Worm (Caenorhabditis elegans) whole organism, L2 larva: ENCODE results near the gene T22C8.3.

Source experiments
- ZK546.5 ChIP-seq: sonication (generic microtip); optimal IDR thresholded peaks from 2 replicates; lab custom pipeline; 2017; ENCODE audit warnings: missing biosample characterization, missing genetic modification characterization
- ama-1 ChIP-seq: fragments of 150-350 bp; optimal IDR thresholded peaks from 2 replicates; lab custom pipeline; 2018; ENCODE audit warnings: inconsistent platforms
- fos-1 ChIP-seq: fragments of 150-350 bp; optimal IDR thresholded peaks from 2 replicates; lab custom pipeline; 2014; ENCODE audit warnings: missing biosample characterization, missing genetic modification characterization
- gmeb-1 ChIP-seq: fragments of 150-350 bp; optimal IDR thresholded peaks from 2 replicates; lab custom pipeline; 2014; ENCODE audit warnings: missing biosample characterization, missing genetic modification characterization
- lin-13 ChIP-seq: fragments of 150-350 bp; optimal IDR thresholded peaks from 2 replicates; lab custom pipeline; 2014; ENCODE audit warnings: missing biosample characterization, missing genetic modification reagents, missing genetic modification characterization
- lin-39 ChIP-seq: fragments of 150-350 bp; optimal IDR thresholded peaks from 2 replicates; lab custom pipeline; 2014; ENCODE audit warnings: missing biosample characterization, missing genetic modification reagents, missing genetic modification characterization
- mab-5 ChIP-seq: fragments of 150-350 bp; optimal IDR thresholded peaks from 2 replicates; lab custom pipeline; 2014; ENCODE audit warnings: missing biosample characterization, missing genetic modification characterization
- mbf-1 ChIP-seq: sonication (generic microtip); optimal IDR thresholded peaks from 2 replicates; lab custom pipeline; 2017; ENCODE audit warnings: missing biosample characterization, missing genetic modification characterization
- mdl-1 ChIP-seq, 2 experiments: fragments of 150-350 bp in 1 of 2; sonication (generic microtip) in 1 of 2; optimal IDR thresholded peaks; 2 replicates each; lab custom pipeline; 2017; ENCODE audit warnings: missing biosample characterization in 2 of 2, missing genetic modification characterization in 2 of 2
- nhr-12 ChIP-seq: fragments of 150-350 bp; optimal IDR thresholded peaks from 2 replicates; lab custom pipeline; 2014; ENCODE audit warnings: missing biosample characterization, missing genetic modification characterization
- nhr-23 ChIP-seq: fragments of 150-350 bp; optimal IDR thresholded peaks from 2 replicates; lab custom pipeline; 2014; ENCODE audit warnings: missing biosample characterization, missing genetic modification reagents, missing genetic modification characterization
- nhr-6 ChIP-seq: fragments of 150-350 bp; optimal IDR thresholded peaks from 2 replicates; lab custom pipeline; 2014; ENCODE audit warnings: missing biosample characterization, missing genetic modification characterization
- peb-1 ChIP-seq: fragments of 150-350 bp; optimal IDR thresholded peaks from 2 replicates; lab custom pipeline; 2014; ENCODE audit warnings: missing biosample characterization, missing genetic modification characterization
- skn-1 ChIP-seq: sonication (generic microtip); optimal IDR thresholded peaks from 2 replicates; lab custom pipeline; 2017; ENCODE audit warnings: missing biosample characterization, missing genetic modification characterization

DNA sequence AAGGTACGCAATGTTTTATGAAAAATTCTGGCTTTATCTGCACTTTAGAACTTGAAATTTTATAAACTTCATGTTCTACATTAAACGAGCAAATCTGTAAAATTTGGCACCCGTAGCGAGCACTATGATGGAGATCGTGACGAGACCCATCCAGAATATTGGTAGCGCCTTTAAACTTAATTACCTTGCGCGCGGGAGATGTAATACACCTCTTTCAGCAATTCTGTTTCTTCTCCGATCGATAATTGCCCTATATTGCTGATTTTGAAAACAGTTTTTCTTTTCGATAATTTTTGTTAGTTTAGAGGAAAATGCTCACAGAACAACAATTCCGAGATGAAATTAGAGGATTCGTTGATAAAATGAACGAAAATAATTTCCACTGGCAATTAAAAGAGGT, 37.1 kb upstream of the T22C8.3 start, which contains the start of gene atg-10:
- TF ChIP-seq ama-1 (lab: Kevin White, UChicago) (no peak), nhr-12 (tag; lab: Kevin White, UChicago) (no peak), nhr-23 (no peak), ZK546.5 (no peak), lin-39 (tag; lab: Kevin White, UChicago) (no peak), peb-1 (no peak), mab-5 (no peak), mbf-1 (tag; lab: Kevin White, UChicago) (no peak), nhr-6 (no peak), gmeb-1 (tag; lab: Kevin White, UChicago) (no peak), skn-1 (tag; lab: Kevin White, UChicago) (no peak), mdl-1 (tag; optimal IDR thresholded peaks at IDR 0.05; lab: Kevin White, UChicago) (no peak), lin-13 (GFP tag; lab: Kevin White, UChicago) (no peak), fos-1 (tag; lab: Kevin White, UChicago) (no peak)
